Fruit fly (Drosophila melanogaster) whole organism, embryonic: ENCODE data around the gene Cyp40.

Source experiments
- ATbp ChIP-seq: fragments of 200-800 bp; sonication (Bioruptor generic); optimal IDR thresholded peaks from 2 replicates; lab custom pipeline; 2017; ENCODE audit warnings: missing biosample characterization, mild to moderate bottlenecking, missing genetic modification characterization, missing genetic modification reagents
- Asciz ChIP-seq: fragments of 200-800 bp; sonication (Bioruptor generic); optimal IDR thresholded peaks from 2 replicates; lab custom pipeline; 2017; ENCODE audit warnings: missing biosample characterization, mild to moderate bottlenecking, missing genetic modification characterization, missing genetic modification reagents
- BEAF-32 ChIP-seq: fragments of 200-800 bp; sonication (Bioruptor generic); optimal IDR thresholded peaks from 3 replicates; lab custom pipeline; 2017; ENCODE audit warnings: missing biosample characterization, missing genetic modification characterization, mild to moderate bottlenecking, moderate library complexity, missing genetic modification reagents
- CG10543 ChIP-seq: fragments of 200-800 bp; sonication (Bioruptor generic); optimal IDR thresholded peaks from 3 replicates; lab custom pipeline; 2017; ENCODE audit warnings: missing biosample characterization, mild to moderate bottlenecking, missing genetic modification characterization, moderate library complexity
- CG11093 ChIP-seq: fragments of 200-800 bp; sonication (Bioruptor generic); IDR thresholded peaks from 3 replicates; pipeline ENCODE4 v1.3.6; 2022; ENCODE audit warnings: missing biosample characterization, missing genetic modification characterization
- CG12071 ChIP-seq: fragments of 200-800 bp; sonication (Bioruptor generic); optimal IDR thresholded peaks from 3 replicates; lab custom pipeline; 2018; ENCODE audit warnings: missing biosample characterization, mild to moderate bottlenecking, missing genetic modification characterization
- CG12155 ChIP-seq: fragments of 200-800 bp; sonication (Bioruptor generic); optimal IDR thresholded peaks from 3 replicates; lab custom pipeline; 2016; ENCODE audit warnings: missing biosample characterization, missing genetic modification characterization
- CG12236 ChIP-seq: fragments of 200-800 bp; sonication (Bioruptor generic); optimal IDR thresholded peaks from 2 replicates; lab custom pipeline; 2016; ENCODE audit warnings: missing biosample characterization, missing genetic modification characterization
- CG12744 ChIP-seq: fragments of 200-800 bp; sonication (Bioruptor generic); optimal IDR thresholded peaks from 2 replicates; lab custom pipeline; 2016; ENCODE audit warnings: missing biosample characterization, missing genetic modification characterization
- CG17361 ChIP-seq: fragments of 200-800 bp; sonication (Bioruptor generic); IDR thresholded peaks from 3 replicates; pipeline ENCODE4 v1.3.6; 2022; ENCODE audit warnings: missing biosample characterization, missing genetic modification characterization
- CG17568 ChIP-seq: fragments of 200-800 bp; sonication (Bioruptor generic); optimal IDR thresholded peaks from 2 replicates; lab custom pipeline; 2018; ENCODE audit warnings: missing biosample characterization, mild to moderate bottlenecking, missing genetic modification characterization, moderate library complexity
- CG3065 ChIP-seq: fragments of 200-800 bp; sonication (Bioruptor generic); optimal IDR thresholded peaks from 2 replicates; lab custom pipeline; 2016; ENCODE audit warnings: missing biosample characterization, missing genetic modification characterization
- CG3838 ChIP-seq: fragments of 200-800 bp; sonication (Bioruptor generic); optimal IDR thresholded peaks from 3 replicates; lab custom pipeline; 2016; ENCODE audit warnings: missing biosample characterization, missing genetic modification characterization
- CG43689 ChIP-seq: fragments of 200-800 bp; sonication (Bioruptor generic); IDR thresholded peaks from 2 replicates; pipeline ENCODE4 v1.3.6; 2022; ENCODE audit warnings: missing biosample characterization, missing genetic modification characterization
- CG8924 ChIP-seq: fragments of 200-800 bp; optimal IDR thresholded peaks from 3 replicates; lab custom pipeline; 2019; ENCODE audit warnings: missing biosample characterization, mild to moderate bottlenecking, missing genetic modification characterization, moderate library complexity
- CG9727 ChIP-seq: fragments of 200-800 bp; sonication (Bioruptor generic); optimal IDR thresholded peaks from 3 replicates; lab custom pipeline; 2017; ENCODE audit warnings: missing biosample characterization, mild to moderate bottlenecking, missing genetic modification characterization
- CkIIα-i1 ChIP-seq: fragments of 200-800 bp; sonication (Bioruptor generic); IDR thresholded peaks from 2 replicates; pipeline ENCODE4 v1.3.6; 2022; ENCODE audit warnings: missing biosample characterization, missing genetic modification characterization
- CrebB ChIP-seq: fragments of 200-800 bp; sonication (Bioruptor generic); optimal IDR thresholded peaks from 3 replicates; lab custom pipeline; 2018; ENCODE audit warnings: missing biosample characterization, mild to moderate bottlenecking, missing genetic modification characterization
- Doc2 ChIP-seq: fragments of 200-800 bp; sonication (Bioruptor generic); IDR thresholded peaks from 2 replicates; pipeline ENCODE4 v1.3.6; 2022; ENCODE audit warnings: missing biosample characterization, missing genetic modification characterization
- E2f2 ChIP-seq: fragments of 200-800 bp; sonication (Bioruptor generic); IDR thresholded peaks from 2 replicates; pipeline ENCODE4 v1.3.6; 2022; ENCODE audit warnings: missing biosample characterization, missing genetic modification characterization
- Eip74EF ChIP-seq, 2 experiments: fragments of 200-800 bp in 1 of 2; fragments of >200 bp in 1 of 2; sonication (Bioruptor generic) in 1 of 2; optimal IDR thresholded peaks; 2 replicates each; lab custom pipeline; 2017 to 2019; ENCODE audit warnings: missing biosample characterization in 2 of 2, missing genetic modification characterization in 2 of 2, mild to moderate bottlenecking in 1 of 2, moderate library complexity in 1 of 2
- Elba2 ChIP-seq: fragments of 200-800 bp; sonication (Bioruptor generic); optimal IDR thresholded peaks from 3 replicates; lab custom pipeline; 2016; ENCODE audit warnings: missing biosample characterization, missing genetic modification characterization
- GATAe ChIP-seq: fragments of 200-800 bp; sonication (Bioruptor generic); conservative IDR thresholded peaks from 2 replicates; pipeline ENCODE4 v1.3.6; 2022; ENCODE audit warnings: missing biosample characterization, missing genetic modification characterization
- HmgD ChIP-seq: fragments of 200-800 bp; sonication (Bioruptor generic); optimal IDR thresholded peaks from 3 replicates; lab custom pipeline; 2016; ENCODE audit warnings: missing biosample characterization, missing genetic modification characterization
- Hr78 ChIP-seq, 2 experiments: fragments of 200-800 bp in 1 of 2; fragments of >200 bp in 1 of 2; sonication (Bioruptor generic) in 1 of 2; optimal IDR thresholded peaks; 2 replicates each; lab custom pipeline; 2017 to 2019; ENCODE audit warnings: missing biosample characterization in 2 of 2, missing genetic modification characterization in 2 of 2, mild to moderate bottlenecking in 1 of 2, moderate library complexity in 1 of 2
- Lhr ChIP-seq: fragments of 200-800 bp; sonication (Bioruptor generic); optimal IDR thresholded peaks from 3 replicates; lab custom pipeline; 2017; ENCODE audit warnings: mild to moderate bottlenecking, missing biosample characterization, missing genetic modification reagents, missing genetic modification characterization
- Ptx1 ChIP-seq: fragments of 200-800 bp; sonication (Bioruptor generic); IDR thresholded peaks from 2 replicates; pipeline ENCODE4 v1.3.6; 2022; ENCODE audit warnings: missing biosample characterization, missing genetic modification characterization
- Rx ChIP-seq: fragments of 200-800 bp; sonication (Bioruptor generic); IDR thresholded peaks from 2 replicates; pipeline ENCODE4 v1.3.6; 2022; ENCODE audit warnings: missing biosample characterization, missing genetic modification characterization
- Side ChIP-seq: fragments of 200-800 bp; sonication (Bioruptor generic); optimal IDR thresholded peaks from 2 replicates; lab custom pipeline; 2016; ENCODE audit warnings: missing biosample characterization, missing genetic modification characterization
- TFAM ChIP-seq: fragments of 200-800 bp; sonication (Bioruptor generic); optimal IDR thresholded peaks from 2 replicates; lab custom pipeline; 2017; ENCODE audit warnings: missing biosample characterization, missing genetic modification characterization, inconsistent platforms
- Trl ChIP-seq, 3 experiments: fragments of >200 bp in 2 of 3; fragments of 200-800 bp in 1 of 3; sonication (Bioruptor generic) in 1 of 3; optimal IDR thresholded peaks; 2 replicates in 1 of 3; 3 replicates in 2 of 3; lab custom pipeline; 2016 to 2017; ENCODE audit warnings: missing biosample characterization in 1 of 3, missing genetic modification characterization in 1 of 3
- al ChIP-seq: fragments of 200-800 bp; sonication (Bioruptor generic); IDR thresholded peaks from 2 replicates; pipeline ENCODE4 v1.3.6; 2022; ENCODE audit warnings: missing biosample characterization, missing genetic modification characterization
- caup ChIP-seq: fragments of 200-800 bp; sonication (Bioruptor generic); optimal IDR thresholded peaks from 3 replicates; lab custom pipeline; 2017; ENCODE audit warnings: missing biosample characterization, mild to moderate bottlenecking, missing genetic modification characterization, moderate library complexity; ENCODE audit not compliant: severe bottlenecking
- disco-r ChIP-seq: fragments of 200-800 bp; sonication (Bioruptor generic); optimal IDR thresholded peaks from 2 replicates; lab custom pipeline; 2016; ENCODE audit warnings: missing biosample characterization, missing genetic modification characterization
- en ChIP-seq: fragments of 200-800 bp; sonication (Bioruptor generic); optimal IDR thresholded peaks from 2 replicates; lab custom pipeline; 2016; ENCODE audit warnings: missing biosample characterization, missing genetic modification characterization
- ewg ChIP-seq: fragments of 200-800 bp; sonication (Bioruptor generic); optimal IDR thresholded peaks from 3 replicates; lab custom pipeline; 2017; ENCODE audit warnings: mild to moderate bottlenecking, missing biosample characterization, missing genetic modification reagents, missing genetic modification characterization
- ftz-f1 ChIP-seq: fragments of 200-800 bp; sonication (Bioruptor generic); optimal IDR thresholded peaks from 2 replicates; lab custom pipeline; 2016; ENCODE audit warnings: missing biosample characterization, missing genetic modification characterization
- gem ChIP-seq: fragments of 200-800 bp; sonication (Bioruptor generic); optimal IDR thresholded peaks from 2 replicates; lab custom pipeline; 2019; ENCODE audit warnings: missing biosample characterization, mild to moderate bottlenecking, missing genetic modification characterization, moderate library complexity
- gro ChIP-seq: fragments of 200-800 bp; sonication (Bioruptor generic); optimal IDR thresholded peaks from 2 replicates; lab custom pipeline; 2016; ENCODE audit warnings: missing biosample characterization, missing genetic modification characterization
- gt ChIP-seq: fragments of 200-800 bp; sonication (Bioruptor generic); IDR thresholded peaks from 2 replicates; pipeline ENCODE4 v1.3.6; 2022; ENCODE audit warnings: missing biosample characterization, missing genetic modification characterization
- mam ChIP-seq: fragments of 200-800 bp; sonication (Bioruptor generic); optimal IDR thresholded peaks from 3 replicates; lab custom pipeline; 2016; ENCODE audit warnings: missing biosample characterization, missing genetic modification characterization
- org-1 ChIP-seq: fragments of 200-800 bp; sonication (Bioruptor generic); optimal IDR thresholded peaks from 2 replicates; lab custom pipeline; 2017; ENCODE audit warnings: missing biosample characterization, missing genetic modification characterization
- p53 ChIP-seq: fragments of 200-800 bp; sonication (Bioruptor generic); optimal IDR thresholded peaks from 2 replicates; lab custom pipeline; 2016; ENCODE audit warnings: missing biosample characterization, missing genetic modification characterization
- pb ChIP-seq: fragments of 200-800 bp; sonication (Bioruptor generic); optimal IDR thresholded peaks from 3 replicates; lab custom pipeline; 2016; ENCODE audit warnings: missing biosample characterization, missing genetic modification characterization
- pho ChIP-seq: fragments of 200-800 bp; sonication (Bioruptor generic); optimal IDR thresholded peaks from 2 replicates; lab custom pipeline; 2016; ENCODE audit warnings: missing biosample characterization, missing genetic modification characterization
- sr ChIP-seq: fragments of 200-800 bp; sonication (Bioruptor generic); IDR thresholded peaks from 3 replicates; pipeline ENCODE4 v1.3.6; 2022; ENCODE audit warnings: missing biosample characterization, missing genetic modification characterization
- tap ChIP-seq: fragments of 200-800 bp; optimal IDR thresholded peaks from 3 replicates; lab custom pipeline; 2019; ENCODE audit warnings: missing biosample characterization, mild to moderate bottlenecking, missing genetic modification characterization, moderate library complexity
- tna ChIP-seq: fragments of 200-800 bp; sonication (Bioruptor generic); IDR thresholded peaks from 2 replicates; pipeline ENCODE4 v1.3.6; 2022; ENCODE audit warnings: missing biosample characterization, missing genetic modification characterization; ENCODE audit not compliant: partially characterized antibody
- vnd ChIP-seq: fragments of 200-800 bp; sonication (Bioruptor generic); IDR thresholded peaks from 3 replicates; pipeline ENCODE4 v1.3.6; 2022; ENCODE audit warnings: missing biosample characterization, missing genetic modification characterization; ENCODE audit not compliant: partially characterized antibody
- zfh1 ChIP-seq: fragments of 200-800 bp; sonication (Bioruptor generic); IDR thresholded peaks from 3 replicates; pipeline ENCODE4 v1.3.6; 2022; ENCODE audit warnings: missing biosample characterization, missing genetic modification characterization
- zfh2 ChIP-seq: fragments of 200-800 bp; sonication (Bioruptor generic); optimal IDR thresholded peaks from 2 replicates; lab custom pipeline; 2016; ENCODE audit warnings: missing biosample characterization, missing genetic modification characterization

The Cyp40 gene

DNA sequence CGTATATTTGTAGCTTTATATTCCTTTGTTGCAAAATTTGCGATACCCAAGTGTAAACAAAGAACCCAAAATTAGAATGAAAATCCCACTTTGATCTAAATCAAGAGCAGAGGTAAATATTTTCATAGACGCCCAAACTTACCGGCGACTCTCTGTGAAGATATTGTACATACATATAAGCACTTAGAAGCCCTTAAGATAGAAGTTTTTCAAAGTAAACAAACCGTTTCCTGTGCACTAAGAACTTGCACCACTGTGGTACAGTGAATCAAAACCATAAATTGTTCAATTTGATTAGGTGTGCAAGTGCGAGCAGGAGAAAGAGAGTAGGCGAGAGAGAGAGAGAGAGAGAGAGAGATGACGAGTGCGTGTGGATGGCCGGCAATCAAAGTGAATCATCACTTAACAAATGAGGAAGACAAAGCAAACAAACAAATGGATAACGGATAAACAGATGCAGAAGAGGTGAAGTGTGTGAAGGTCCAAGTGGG lies 49.6 kb downstream of the Cyp40 start (continued):
- TF ChIP-seq HmgD (GFP tag; lab: Kevin White, UChicago) (no peak), gem (tag; lab: Kevin White, UChicago) (peak; percentile 18), sr (GFP tag; lab: Robert Waterston, UW) (no peak), CG3065 (GFP tag; lab: Kevin White, UChicago) (no peak), tna (GFP tag; lab: Robert Waterston, UW) (no peak), Doc2 (GFP tag; lab: Robert Waterston, UW) (no peak), Elba2 (GFP tag; lab: Kevin White, UChicago) (no peak), caup (GFP tag; lab: Kevin White, UChicago) (no peak), Rx (GFP tag; lab: Robert Waterston, UW) (no peak), al (GFP tag; lab: Robert Waterston, UW) (no peak), pho (GFP tag; lab: Kevin White, UChicago) (no peak), CkIIα-i1 (GFP tag; lab: Robert Waterston, UW) (no peak), CG12071 (no peak), en (GFP tag; lab: Kevin White, UChicago) (no peak), TFAM (no peak), E2f2 (GFP tag; lab: Robert Waterston, UW) (no peak), CG10543 (GFP tag; lab: Kevin White, UChicago) (no peak), CG17361 (GFP tag; lab: Robert Waterston, UW) (0 out of 3 replicates have a peak, but pooled peaks have one; percentile 35), BEAF-32 (no peak), zfh1 (GFP tag; lab: Robert Waterston, UW) (no peak), CG11093 (GFP tag; lab: Robert Waterston, UW) (no peak), CG12236 (no peak), Hr78 (GFP tag; optimal IDR thresholded peaks at IDR 0.05; lab: Kevin White, UChicago) (no peak), disco-r (GFP tag; lab: Kevin White, UChicago) (no peak), Side (no peak), Lhr (GFP tag; lab: Kevin White, UChicago) (no peak), GATAe (GFP tag; lab: Robert Waterston, UW) (no peak), CG9727 (no peak), CrebB (no peak), ftz-f1 (GFP tag; lab: Kevin White, UChicago) (no peak), CG8924 (peak; percentile 29), CG12744 (GFP tag; lab: Kevin White, UChicago) (no peak), CG17568 (GFP tag; lab: Kevin White, UChicago) (no peak), Trl (optimal IDR thresholded peaks at IDR 0.05; lab: Kevin White, UChicago) (peak; percentile 58 to 79), Trl (GFP tag; optimal IDR thresholded peaks at IDR 0.05; lab: Kevin White, UChicago) (peak; percentile 5), mam (GFP tag; lab: Kevin White, UChicago) (no peak), pb (GFP tag; lab: Kevin White, UChicago) (no peak), CG3838 (GFP tag; lab: Kevin White, UChicago) (no peak), org-1 (GFP tag; lab: Kevin White, UChicago) (no peak), vnd (no peak), zfh2 (GFP tag; lab: Kevin White, UChicago) (no peak), gro (GFP tag; lab: Kevin White, UChicago) (peak; percentile 14), ewg (GFP tag; lab: Kevin White, UChicago) (no peak), p53 (GFP tag; lab: Kevin White, UChicago) (no peak), ATbp (GFP tag; lab: Kevin White, UChicago) (peak; percentile 41), Ptx1 (GFP tag; lab: Robert Waterston, UW) (no peak), CG12155 (GFP tag; lab: Kevin White, UChicago) (no peak), CG43689 (GFP tag; lab: Robert Waterston, UW) (no peak), tap (peak; percentile 2), Asciz (GFP tag; lab: Kevin White, UChicago) (peak; percentile 13), gt (GFP tag; lab: Robert Waterston, UW) (no peak), Eip74EF (GFP tag; optimal IDR thresholded peaks at IDR 0.05; lab: Kevin White, UChicago) (peak in 1 of 2 experiments; percentile 54)
